Worm (Caenorhabditis elegans): ENCODE measurements around the gene ugt-57.

The ugt-57 gene

ce11 chrX:6991427-6991826 lies at the start of gene ugt-57:
ugt-57 (plus strand) TSS chrX:6991727.
- TF ChIP-seq unc-62 (GFP tag; optimal IDR thresholded peaks at IDR 0.05) = no peak

- TF ChIP-seq unc-62 (GFP tag; optimal IDR thresholded peaks at IDR 0.05) = no peak
Observed at ce11 chrX:6946789-6947188, 44.7 kb upstream of the ugt-57 start.

ce11 chrX:6953339-6953738 lies 38.2 kb upstream of the ugt-57 start:
- TF ChIP-seq unc-62 (GFP tag; optimal IDR thresholded peaks at IDR 0.05) = no peak

- no peak for TF ChIP-seq unc-62 (GFP tag; optimal IDR thresholded peaks at IDR 0.05)
Observed at ce11 chrX:6956299-6956698, 35.2 kb upstream of the ugt-57 start, which contains the start of gene inx-1. inx-1 (minus strand) TSS chrX:6956399.

- TF ChIP-seq unc-62 (GFP tag; optimal IDR thresholded peaks at IDR 0.05) = no peak
Observed at ce11 chrX:6958914-6959313, 32.6 kb upstream of the ugt-57 start.

- no peak for TF ChIP-seq unc-62 (GFP tag; optimal IDR thresholded peaks at IDR 0.05)
Observed at ce11 chrX:6959534-6959933, 32.0 kb upstream of the ugt-57 start.

ce11 chrX:6962347-6962746 lies 29.2 kb upstream of the ugt-57 start:
- no peak for TF ChIP-seq unc-62 (GFP tag; optimal IDR thresholded peaks at IDR 0.05)

ce11 chrX:6963842-6964241 lies 27.7 kb upstream of the ugt-57 start:
- no peak for TF ChIP-seq unc-62 (GFP tag; optimal IDR thresholded peaks at IDR 0.05)

- no peak for TF ChIP-seq unc-62 (GFP tag; optimal IDR thresholded peaks at IDR 0.05)
Observed at ce11 chrX:6967057-6967456, 24.5 kb upstream of the ugt-57 start, which contains the start of gene F01E11.3. F01E11.3 (plus strand) TSS chrX:6967357.

- no peak for TF ChIP-seq unc-62 (GFP tag; optimal IDR thresholded peaks at IDR 0.05)
Observed at ce11 chrX:6968553-6968952, 23.0 kb upstream of the ugt-57 start.

- no peak for TF ChIP-seq unc-62 (GFP tag; optimal IDR thresholded peaks at IDR 0.05)
Observed at ce11 chrX:6970134-6970533, 21.4 kb upstream of the ugt-57 start.

ce11 chrX:6971301-6971700 lies 20.2 kb upstream of the ugt-57 start:
- TF ChIP-seq unc-62 (GFP tag; optimal IDR thresholded peaks at IDR 0.05) = no peak

ce11 chrX:6988212-6988611 lies 3.3 kb upstream of the ugt-57 start:
- TF ChIP-seq unc-62 (GFP tag; optimal IDR thresholded peaks at IDR 0.05) = no peak

ce11 chrX:6989342-6989741 lies 2.2 kb upstream of the ugt-57 start, which contains the start of gene F01E11.18:
F01E11.18 (plus strand) TSS chrX:6989642.
- TF ChIP-seq unc-62 (GFP tag; optimal IDR thresholded peaks at IDR 0.05) = no peak

ce11 chrX:6996448-6996847 lies 4.9 kb downstream of the ugt-57 start, which contains the start of the genes F01E11.20 and tsp-16:
F01E11.20 (minus strand) TSS chrX:6996548.
tsp-16 (minus strand) TSS chrX:6996620.
- TF ChIP-seq unc-62 (GFP tag; optimal IDR thresholded peaks at IDR 0.05) = no peak

ce11 chrX:7001933-7002332 lies 10.4 kb downstream of the ugt-57 start:
- no peak for TF ChIP-seq unc-62 (GFP tag; optimal IDR thresholded peaks at IDR 0.05)

- no peak for TF ChIP-seq unc-62 (GFP tag; optimal IDR thresholded peaks at IDR 0.05)
Observed at ce11 chrX:7005475-7005874, 13.9 kb downstream of the ugt-57 start, which contains the start of gene tyra-2. tyra-2 (minus strand) TSS chrX:7005575.

ce11 chrX:7005919-7006318 lies 14.4 kb downstream of the ugt-57 start:
- TF ChIP-seq unc-62 (GFP tag; optimal IDR thresholded peaks at IDR 0.05) = no peak

All from whole organism, dauer.